Worm (Caenorhabditis elegans): ENCODE data around the gene C24D10.6.

DNA sequence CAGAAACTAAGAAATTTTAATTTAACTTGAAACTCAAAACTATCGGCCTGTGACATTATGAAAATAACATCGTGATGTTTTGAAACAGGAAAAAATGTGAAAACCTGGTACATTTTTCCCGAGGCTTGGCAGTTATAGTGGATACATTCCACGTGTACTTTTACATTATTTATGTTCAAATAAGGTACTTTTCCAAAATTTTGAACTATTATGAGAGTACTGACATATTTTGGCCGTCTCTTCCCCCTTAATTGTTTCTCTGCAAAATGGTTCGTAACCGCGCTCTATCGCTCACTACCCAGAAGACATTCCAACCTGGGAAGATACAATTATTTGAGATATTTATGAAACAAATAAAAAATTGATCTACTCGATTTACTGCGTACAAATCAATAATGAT lies 10.3 kb downstream of the C24D10.6 start, which contains the start of gene C24D10.5:
- TF ChIP-seq unc-62 (GFP tag; optimal IDR thresholded peaks at IDR 0.05) = no peak
- TF ChIP-seq jun-1 (tag; optimal IDR thresholded peaks at IDR 0.05) = no peak
- TF ChIP-seq egl-27 (tag; optimal IDR thresholded peaks at IDR 0.05) = no peak
